Fruit fly (Drosophila melanogaster) whole organism, embryonic: ENCODE results near the gene Gr64a.

ENCODE experiments used
- Ada2b ChIP-seq: fragments of 200-800 bp; sonication (Bioruptor generic); IDR thresholded peaks from 2 replicates; pipeline ENCODE4 v1.3.6; 2022; ENCODE audit warnings: missing biosample characterization, missing genetic modification characterization
- Awh ChIP-seq: fragments of 200-800 bp; sonication (Bioruptor generic); IDR thresholded peaks from 2 replicates; pipeline ENCODE4, ENCODE4 v1.3.6; 2022; ENCODE audit warnings: missing biosample characterization, missing genetic modification characterization
- CG10209 ChIP-seq: fragments of 200-800 bp; sonication (Bioruptor generic); optimal IDR thresholded peaks from 3 replicates; lab custom pipeline; 2017; ENCODE audit warnings: missing biosample characterization, mild to moderate bottlenecking, missing genetic modification characterization, missing genetic modification reagents
- CG10274 ChIP-seq: fragments of 200-800 bp; sonication (Bioruptor generic); optimal IDR thresholded peaks from 3 replicates; lab custom pipeline; 2017; ENCODE audit warnings: missing biosample characterization, mild to moderate bottlenecking, missing genetic modification characterization
- CG11085 ChIP-seq: fragments of 200-800 bp; sonication (Bioruptor generic); IDR thresholded peaks from 2 replicates; pipeline ENCODE4 v1.3.6; 2022; ENCODE audit warnings: missing biosample characterization, missing genetic modification characterization
- CG11093 ChIP-seq: fragments of 200-800 bp; sonication (Bioruptor generic); IDR thresholded peaks from 3 replicates; pipeline ENCODE4 v1.3.6; 2022; ENCODE audit warnings: missing biosample characterization, missing genetic modification characterization
- CG13287 ChIP-seq: fragments of 200-800 bp; sonication (Bioruptor generic); IDR thresholded peaks from 2 replicates; pipeline ENCODE4 v1.3.6; 2022; ENCODE audit warnings: missing biosample characterization, missing genetic modification characterization; ENCODE audit not compliant: partially characterized antibody
- CG13424 ChIP-seq: fragments of 200-800 bp; sonication (Bioruptor generic); optimal IDR thresholded peaks from 2 replicates; lab custom pipeline; 2019; ENCODE audit warnings: missing biosample characterization, mild to moderate bottlenecking, missing genetic modification characterization, moderate library complexity
- CG13624 ChIP-seq: fragments of 200-800 bp; sonication (Bioruptor generic); optimal IDR thresholded peaks from 2 replicates; lab custom pipeline; 2016; ENCODE audit warnings: missing biosample characterization, missing genetic modification characterization
- CG14667 ChIP-seq: fragments of 200-800 bp; sonication (Bioruptor generic); IDR thresholded peaks from 2 replicates; pipeline ENCODE4 v1.3.6; 2022; ENCODE audit warnings: missing biosample characterization, missing genetic modification characterization
- CG15601 ChIP-seq: fragments of 200-800 bp; sonication (Bioruptor generic); optimal IDR thresholded peaks from 3 replicates; lab custom pipeline; 2019; ENCODE audit warnings: missing biosample characterization, mild to moderate bottlenecking, missing genetic modification characterization, moderate library complexity
- CG16779 ChIP-seq: fragments of 200-800 bp; sonication (Bioruptor generic); IDR thresholded peaks from 2 replicates; pipeline ENCODE4 v1.3.6; 2022; ENCODE audit warnings: missing biosample characterization, missing genetic modification characterization
- CG17912 ChIP-seq: fragments of 200-800 bp; sonication (Bioruptor generic); optimal IDR thresholded peaks from 2 replicates; lab custom pipeline; 2018; ENCODE audit warnings: missing biosample characterization, mild to moderate bottlenecking, missing genetic modification characterization
- CG18262 ChIP-seq: fragments of 200-800 bp; optimal IDR thresholded peaks from 3 replicates; lab custom pipeline; 2019; ENCODE audit warnings: missing biosample characterization, mild to moderate bottlenecking, missing genetic modification characterization, moderate library complexity
- CG2678 ChIP-seq: fragments of 200-800 bp; sonication (Bioruptor generic); optimal IDR thresholded peaks from 3 replicates; lab custom pipeline; 2019; ENCODE audit warnings: missing biosample characterization, mild to moderate bottlenecking, missing genetic modification characterization, moderate library complexity
- CG3995 ChIP-seq: fragments of 200-800 bp; sonication (Bioruptor generic); optimal IDR thresholded peaks from 3 replicates; lab custom pipeline; 2016; ENCODE audit warnings: missing biosample characterization, missing genetic modification characterization
- CG43689 ChIP-seq: fragments of 200-800 bp; sonication (Bioruptor generic); IDR thresholded peaks from 2 replicates; pipeline ENCODE4 v1.3.6; 2022; ENCODE audit warnings: missing biosample characterization, missing genetic modification characterization
- CG6765 ChIP-seq: fragments of 200-800 bp; sonication (Bioruptor generic); optimal IDR thresholded peaks from 3 replicates; lab custom pipeline; 2017; ENCODE audit warnings: missing biosample characterization, mild to moderate bottlenecking, missing genetic modification characterization
- CG6854 ChIP-seq: fragments of 200-800 bp; sonication (Bioruptor generic); optimal IDR thresholded peaks from 3 replicates; lab custom pipeline; 2017; ENCODE audit warnings: missing biosample characterization, mild to moderate bottlenecking, missing genetic modification characterization
- CG7271 ChIP-seq: fragments of 200-800 bp; sonication (Bioruptor generic); optimal IDR thresholded peaks from 2 replicates; lab custom pipeline; 2018; ENCODE audit warnings: missing biosample characterization, mild to moderate bottlenecking, missing genetic modification characterization, moderate library complexity
- CG7987 ChIP-seq: fragments of 200-800 bp; sonication (Bioruptor generic); optimal IDR thresholded peaks from 2 replicates; lab custom pipeline; 2018; ENCODE audit warnings: missing biosample characterization, mild to moderate bottlenecking, missing genetic modification characterization, moderate library complexity
- CG8281 ChIP-seq: fragments of 200-800 bp; sonication (Bioruptor generic); optimal IDR thresholded peaks from 2 replicates; lab custom pipeline; 2018; ENCODE audit warnings: missing biosample characterization, mild to moderate bottlenecking, missing genetic modification characterization, moderate library complexity
- CG8388 ChIP-seq: fragments of 200-800 bp; sonication (Bioruptor generic); optimal IDR thresholded peaks from 2 replicates; lab custom pipeline; 2019; ENCODE audit warnings: missing biosample characterization, mild to moderate bottlenecking, missing genetic modification characterization, moderate library complexity
- CG9817 ChIP-seq: fragments of 200-800 bp; sonication (Bioruptor generic); optimal IDR thresholded peaks from 2 replicates; lab custom pipeline; 2018; ENCODE audit warnings: missing biosample characterization, mild to moderate bottlenecking, missing genetic modification characterization, moderate library complexity
- CHES-1-like ChIP-seq: fragments of 200-800 bp; sonication (Bioruptor generic); optimal IDR thresholded peaks from 2 replicates; lab custom pipeline; 2016; ENCODE audit warnings: missing biosample characterization, missing genetic modification characterization
- HHEX ChIP-seq: fragments of 200-800 bp; sonication (Bioruptor generic); optimal IDR thresholded peaks from 3 replicates; lab custom pipeline; 2017; ENCODE audit warnings: missing biosample characterization, mild to moderate bottlenecking, missing genetic modification characterization, missing genetic modification reagents
- Hmr ChIP-seq: fragments of 200-800 bp; sonication (Bioruptor generic); optimal IDR thresholded peaks from 3 replicates; lab custom pipeline; 2017; ENCODE audit warnings: mild to moderate bottlenecking, missing biosample characterization, missing genetic modification reagents, missing genetic modification characterization
- Oli ChIP-seq: fragments of 200-800 bp; sonication (Bioruptor generic); optimal IDR thresholded peaks from 2 replicates; lab custom pipeline; 2018; ENCODE audit warnings: missing biosample characterization, mild to moderate bottlenecking, missing genetic modification characterization, moderate library complexity
- Six4 ChIP-seq: fragments of 200-800 bp; sonication (Bioruptor generic); optimal IDR thresholded peaks from 2 replicates; lab custom pipeline; 2016; ENCODE audit warnings: missing biosample characterization, missing genetic modification characterization
- Sry-β ChIP-seq: fragments of 200-800 bp; sonication (Bioruptor generic); optimal IDR thresholded peaks from 2 replicates; lab custom pipeline; 2018; ENCODE audit warnings: missing biosample characterization, mild to moderate bottlenecking, missing genetic modification characterization, moderate library complexity
- bbx ChIP-seq: fragments of 200-800 bp; sonication (Bioruptor generic); IDR thresholded peaks from 2 replicates; pipeline ENCODE4 v1.3.6; 2022; ENCODE audit warnings: missing biosample characterization, missing genetic modification characterization; ENCODE audit not compliant: partially characterized antibody
- chif ChIP-seq, 2 experiments: fragments of 200-800 bp; sonication (Bioruptor generic); optimal IDR thresholded peaks; 3 replicates each; lab custom pipeline; 2016; ENCODE audit warnings: missing biosample characterization in 2 of 2, missing genetic modification characterization in 2 of 2
- crc ChIP-seq: fragments of 200-800 bp; sonication (Bioruptor generic); optimal IDR thresholded peaks from 2 replicates; lab custom pipeline; 2016; ENCODE audit warnings: missing biosample characterization, missing genetic modification characterization
- danr ChIP-seq: fragments of 200-800 bp; sonication (Bioruptor generic); IDR thresholded peaks from 2 replicates; pipeline ENCODE4 v1.3.6; 2022; ENCODE audit warnings: missing biosample characterization, missing genetic modification characterization
- gfzf ChIP-seq: fragments of 200-800 bp; sonication (Bioruptor generic); optimal IDR thresholded peaks from 2 replicates; lab custom pipeline; 2016; ENCODE audit warnings: missing biosample characterization, mild to moderate bottlenecking, missing genetic modification characterization, moderate library complexity
- her ChIP-seq: fragments of 200-800 bp; sonication (Bioruptor generic); optimal IDR thresholded peaks from 2 replicates; lab custom pipeline; 2016; ENCODE audit warnings: missing biosample characterization, missing genetic modification characterization
- nerfin-2 ChIP-seq: fragments of 200-800 bp; sonication (Bioruptor generic); IDR thresholded peaks from 2 replicates; pipeline ENCODE4 v1.3.6; 2022; ENCODE audit warnings: missing biosample characterization, missing genetic modification characterization; ENCODE audit not compliant: partially characterized antibody
- pnt ChIP-seq: fragments of 200-800 bp; sonication (Bioruptor generic); optimal IDR thresholded peaks from 3 replicates; lab custom pipeline; 2016; ENCODE audit warnings: missing biosample characterization, missing genetic modification characterization
- pum ChIP-seq: fragments of 200-800 bp; sonication (Bioruptor generic); optimal IDR thresholded peaks from 2 replicates; lab custom pipeline; 2016; ENCODE audit warnings: missing biosample characterization, missing genetic modification characterization
- row ChIP-seq: fragments of 200-800 bp; sonication (Bioruptor generic); IDR thresholded peaks from 3 replicates; pipeline ENCODE4 v1.3.6; 2022; ENCODE audit warnings: missing biosample characterization, missing genetic modification characterization
- sens ChIP-seq: fragments of 200-800 bp; sonication (Bioruptor generic); peaks from one replicate; lab custom pipeline; 2016; ENCODE audit warnings: missing biosample characterization, missing genetic modification characterization
- sisA ChIP-seq: fragments of 200-800 bp; sonication (Bioruptor generic); IDR thresholded peaks from 2 replicates; pipeline ENCODE4 v1.3.6; 2022; ENCODE audit warnings: missing biosample characterization, missing genetic modification characterization
- slbo ChIP-seq: fragments of 200-800 bp; sonication (Bioruptor generic); IDR thresholded peaks from 2 replicates; pipeline ENCODE4 v1.3.6; 2022; ENCODE audit warnings: missing biosample characterization, missing genetic modification characterization
- sob ChIP-seq: fragments of 200-800 bp; sonication (Bioruptor generic); IDR thresholded peaks from 2 replicates; pipeline ENCODE4 v1.3.6; 2022; ENCODE audit warnings: missing biosample characterization, missing genetic modification characterization
- vfl ChIP-seq: fragments of 200-800 bp; sonication (Bioruptor generic); optimal IDR thresholded peaks from 2 replicates; lab custom pipeline; 2016; ENCODE audit warnings: missing biosample characterization, missing genetic modification characterization
- vnd ChIP-seq: fragments of 200-800 bp; sonication (Bioruptor generic); IDR thresholded peaks from 3 replicates; pipeline ENCODE4 v1.3.6; 2022; ENCODE audit warnings: missing biosample characterization, missing genetic modification characterization; ENCODE audit not compliant: partially characterized antibody
- wdn ChIP-seq: fragments of 200-800 bp; sonication (Bioruptor generic); IDR thresholded peaks from 2 replicates; pipeline ENCODE4 v1.3.6; 2022; ENCODE audit warnings: missing biosample characterization, missing genetic modification characterization
- zen ChIP-seq: fragments of 200-800 bp; sonication (Bioruptor generic); optimal IDR thresholded peaks from 3 replicates; lab custom pipeline; 2018; ENCODE audit warnings: missing biosample characterization, mild to moderate bottlenecking, missing genetic modification characterization, moderate library complexity
- zfh2 ChIP-seq: fragments of 200-800 bp; sonication (Bioruptor generic); optimal IDR thresholded peaks from 2 replicates; lab custom pipeline; 2016; ENCODE audit warnings: missing biosample characterization, missing genetic modification characterization

Gr64a gene

dm6 chr3L:4025738-4026505, 647 bp upstream of the Gr64a start, which contains the start of gene CG11594 (continued):
- TF ChIP-seq CG8388 (GFP tag; lab: Kevin White, UChicago) (no peak), CG17912 (peak; percentile 30), pum (GFP tag; lab: Kevin White, UChicago) (no peak), CG2678 (tag; lab: Kevin White, UChicago) (no peak), gfzf (GFP tag; lab: Kevin White, UChicago) (no peak), CG10274 (no peak), Sry-β (GFP tag; lab: Kevin White, UChicago) (no peak), zen (tag; lab: Kevin White, UChicago) (no peak), sob (GFP tag; lab: Robert Waterston, UW) (peak; percentile 50; the same call in 1 of the 2 replicates), bbx (GFP tag; lab: Robert Waterston, UW) (no peak), pnt (no peak), CG11093 (GFP tag; lab: Robert Waterston, UW) (no peak), CG8281 (tag; lab: Kevin White, UChicago) (peak; percentile 19), CG18262 (tag; lab: Kevin White, UChicago) (no peak), row (GFP tag; lab: Robert Waterston, UW) (no peak; the same call in 2 of the 3 replicates), her (GFP tag; lab: Kevin White, UChicago) (no peak), zfh2 (no peak), CG11085 (GFP tag; lab: Robert Waterston, UW) (no peak), CG10209 (GFP tag; lab: Kevin White, UChicago) (peak; percentile 42), crc (GFP tag; lab: Kevin White, UChicago) (no peak), sens (GFP tag; lab: Kevin White, UChicago) (peak; percentile 62), CG14667 (GFP tag; lab: Robert Waterston, UW) (no peak), chif (GFP tag; optimal IDR thresholded peaks at IDR 0.05; lab: Kevin White, UChicago) (no peak), slbo (GFP tag; lab: Robert Waterston, UW) (no peak), CG15601 (tag; lab: Kevin White, UChicago) (no peak), danr (no peak), Hmr (GFP tag; lab: Kevin White, UChicago) (peak; percentile 68), CG13287 (GFP tag; lab: Robert Waterston, UW) (no peak), Six4 (GFP tag; lab: Kevin White, UChicago) (no peak), HHEX (GFP tag; lab: Kevin White, UChicago) (peak; percentile 56), CG7271 (no peak), vnd (GFP tag; lab: Robert Waterston, UW) (no peak), CG9817 (tag; lab: Kevin White, UChicago) (peak; percentile 48), CG43689 (GFP tag; lab: Robert Waterston, UW) (peak; percentile 36; the same call in 1 of the 2 replicates), vfl (GFP tag; lab: Kevin White, UChicago) (no peak), Ada2b (GFP tag; lab: Robert Waterston, UW) (no peak), Oli (no peak), CG16779 (no peak), Awh (GFP tag; lab: Robert Waterston, UW) (peak; percentile 40; the same call in 1 of the 2 replicates), CG7987 (GFP tag; lab: Kevin White, UChicago) (peak; percentile 49), CG3995 (GFP tag; lab: Kevin White, UChicago) (no peak), wdn (GFP tag; lab: Robert Waterston, UW) (no peak), sisA (GFP tag; lab: Robert Waterston, UW) (no peak), nerfin-2 (GFP tag; lab: Robert Waterston, UW) (no peak), CHES-1-like (GFP tag; lab: Kevin White, UChicago) (no peak), CG13424 (tag; lab: Kevin White, UChicago) (no peak), CG6765 (GFP tag; lab: Kevin White, UChicago) (peak; percentile 39), CG13624 (GFP tag; lab: Kevin White, UChicago) (no peak), CG6854 (GFP tag; lab: Kevin White, UChicago) (peak; percentile 7)
